Worm (Caenorhabditis elegans) whole organism, L4 larva: ENCODE data around the gene fbxa-165.

Source experiments
- R02D3.7 ChIP-seq: fragments of 150-350 bp; sonication (generic microtip); optimal IDR thresholded peaks from 3 replicates; lab custom pipeline; 2014; ENCODE audit warnings: missing biosample characterization, missing genetic modification characterization
- Y75B8A.6 ChIP-seq: fragments of 200-800 bp; sonication (Bioruptor generic); IDR thresholded peaks from 2 replicates; pipeline ENCODE4 v1.3.6; 2022; ENCODE audit warnings: missing genetic modification reagents, missing genetic modification characterization, missing compliant biosample characterization
- attf-4 ChIP-seq: sonication (generic microtip); optimal IDR thresholded peaks from 3 replicates; lab custom pipeline; 2017; ENCODE audit warnings: missing biosample characterization, missing genetic modification characterization
- mdl-1 ChIP-seq, 2 experiments: fragments of 150-350 bp in 1 of 2; sonication (generic microtip) in 1 of 2; optimal IDR thresholded peaks; 2 replicates each; lab custom pipeline; 2014 to 2017; ENCODE audit warnings: missing biosample characterization in 2 of 2, missing genetic modification characterization in 2 of 2
- sdz-12 ChIP-seq: fragments of 200-800 bp; sonication (Bioruptor generic); optimal IDR thresholded peaks from 2 replicates; lab custom pipeline; 2018; ENCODE audit warnings: mild to moderate bottlenecking, missing genetic modification characterization, missing compliant biosample characterization
- tag-97 ChIP-seq: fragments of 200-800 bp; sonication (Bioruptor generic); IDR thresholded peaks from 2 replicates; pipeline ENCODE4 v1.3.6; 2022; ENCODE audit warnings: missing genetic modification characterization, missing compliant biosample characterization
- zag-1 ChIP-seq: fragments of 150-350 bp; optimal IDR thresholded peaks from 2 replicates; lab custom pipeline; 2014; ENCODE audit warnings: missing biosample characterization, missing genetic modification characterization

- TF ChIP-seq zag-1 (tag; lab: Kevin White, UChicago) = no peak
- TF ChIP-seq tag-97 = no peak
- TF ChIP-seq R02D3.7 (tag; lab: Kevin White, UChicago) = no peak
- no peak for TF ChIP-seq Y75B8A.6
- TF ChIP-seq sdz-12 (GFP tag; lab: Kevin White, UChicago) = no peak
- no peak for TF ChIP-seq attf-4 (tag; lab: Kevin White, UChicago)
- TF ChIP-seq mdl-1 (tag; optimal IDR thresholded peaks at IDR 0.05; lab: Kevin White, UChicago) = no peak
Measured at ce11 chrII:1568214-1568613, 48.1 kb downstream of the fbxa-165 start, which contains the start of gene fbxb-49.
